Worm (Caenorhabditis elegans) whole organism, late embryonic: ENCODE measurements around the gene fbxb-111.

Source experiments
- C08G9.2 ChIP-seq: sonication (generic microtip); optimal IDR thresholded peaks from 2 replicates; lab custom pipeline; 2016; ENCODE audit warnings: mild to moderate bottlenecking, missing genetic modification characterization, moderate library complexity, missing compliant biosample characterization
- F13H6.1 ChIP-seq: sonication (generic microtip); optimal IDR thresholded peaks from 2 replicates; lab custom pipeline; 2016; ENCODE audit warnings: missing genetic modification characterization, missing compliant biosample characterization
- T23F11.4 ChIP-seq: fragments of 200-800 bp; sonication (Bioruptor generic); optimal IDR thresholded peaks from 2 replicates; lab custom pipeline; 2018; ENCODE audit warnings: mild to moderate bottlenecking, missing genetic modification characterization, missing compliant biosample characterization
- Y22D7AL.16 ChIP-seq: sonication (generic microtip); optimal IDR thresholded peaks from 2 replicates; lab custom pipeline; 2016; ENCODE audit warnings: missing genetic modification characterization, missing compliant biosample characterization
- ceh-14 ChIP-seq: sonication (generic microtip); optimal IDR thresholded peaks from 2 replicates; lab custom pipeline; 2016; ENCODE audit warnings: missing genotype, missing genetic modification characterization, missing compliant biosample characterization
- ceh-18 ChIP-seq: sonication (generic microtip); optimal IDR thresholded peaks from 2 replicates; lab custom pipeline; 2016; ENCODE audit warnings: missing genetic modification characterization, missing compliant biosample characterization
- ceh-19 ChIP-seq: fragments of 200-800 bp; sonication (Bioruptor generic); optimal IDR thresholded peaks from 2 replicates; lab custom pipeline; 2018; ENCODE audit warnings: mild to moderate bottlenecking, missing genetic modification characterization, missing compliant biosample characterization
- ceh-2 ChIP-seq: sonication (generic microtip); optimal IDR thresholded peaks from 2 replicates; lab custom pipeline; 2016; ENCODE audit warnings: missing genotype, missing genetic modification characterization, missing compliant biosample characterization
- ceh-24 ChIP-seq: sonication (generic microtip); optimal IDR thresholded peaks from 2 replicates; lab custom pipeline; 2016; ENCODE audit warnings: mild to moderate bottlenecking, missing genetic modification characterization, missing compliant biosample characterization
- ceh-30 ChIP-seq: fragments of 150-350 bp; optimal IDR thresholded peaks from 2 replicates; lab custom pipeline; 2014; ENCODE audit warnings: missing biosample characterization, missing genetic modification characterization
- ceh-45 ChIP-seq: fragments of 200-800 bp; sonication (Bioruptor generic); IDR thresholded peaks from 2 replicates; pipeline ENCODE4 v1.3.6; 2022; ENCODE audit warnings: missing genetic modification reagents, missing genetic modification characterization, missing compliant biosample characterization
- ceh-48 ChIP-seq: sonication (generic microtip); optimal IDR thresholded peaks from 2 replicates; lab custom pipeline; 2016; ENCODE audit warnings: missing genetic modification characterization, inconsistent platforms, missing compliant biosample characterization
- ceh-6 ChIP-seq: fragments of 200-800 bp; sonication (Bioruptor generic); optimal IDR thresholded peaks from 2 replicates; lab custom pipeline; 2018; ENCODE audit warnings: mild to moderate bottlenecking, missing genetic modification characterization, missing compliant biosample characterization
- dmd-4 ChIP-seq: sonication (generic microtip); optimal IDR thresholded peaks from 2 replicates; lab custom pipeline; 2016; ENCODE audit warnings: borderline replicate concordance, missing genetic modification characterization, missing compliant biosample characterization
- dve-1 ChIP-seq: sonication (generic microtip); optimal IDR thresholded peaks from 2 replicates; lab custom pipeline; 2017; ENCODE audit warnings: antibody characterized with exemption, mild to moderate bottlenecking, missing genetic modification characterization, missing compliant biosample characterization
- elt-4 ChIP-seq: sonication (generic microtip); optimal IDR thresholded peaks from 2 replicates; lab custom pipeline; 2016; ENCODE audit warnings: missing genetic modification characterization, missing compliant biosample characterization
- ets-4 ChIP-seq: sonication (generic microtip); optimal IDR thresholded peaks from 2 replicates; lab custom pipeline; 2016; ENCODE audit warnings: missing genetic modification characterization, missing compliant biosample characterization
- fax-1 ChIP-seq: sonication (generic microtip); optimal IDR thresholded peaks from 2 replicates; lab custom pipeline; 2016; ENCODE audit warnings: missing genotype, missing genetic modification characterization, missing compliant biosample characterization
- gmeb-2 ChIP-seq: sonication (generic microtip); optimal IDR thresholded peaks from 2 replicates; lab custom pipeline; 2016; ENCODE audit warnings: missing genetic modification characterization, inconsistent platforms, missing compliant biosample characterization
- hlh-15 ChIP-seq: sonication (generic microtip); optimal IDR thresholded peaks from 2 replicates; lab custom pipeline; 2016; ENCODE audit warnings: missing genetic modification characterization, missing compliant biosample characterization
- hlh-6 ChIP-seq: sonication (generic microtip); optimal IDR thresholded peaks from 2 replicates; lab custom pipeline; 2016; ENCODE audit warnings: missing genotype, missing genetic modification characterization, missing compliant biosample characterization
- lim-6 ChIP-seq: sonication (generic microtip); optimal IDR thresholded peaks from 2 replicates; lab custom pipeline; 2016; ENCODE audit warnings: missing genetic modification characterization, missing compliant biosample characterization
- lin-11 ChIP-seq: fragments of 200-800 bp; sonication (Bioruptor generic); optimal IDR thresholded peaks from 2 replicates; lab custom pipeline; 2018; ENCODE audit warnings: mild to moderate bottlenecking, missing genetic modification characterization, missing compliant biosample characterization
- madf-2 ChIP-seq: sonication (generic microtip); optimal IDR thresholded peaks from 2 replicates; lab custom pipeline; 2017; ENCODE audit warnings: missing genetic modification characterization, missing compliant biosample characterization
- mec-3 ChIP-seq: sonication (generic microtip); optimal IDR thresholded peaks from 2 replicates; lab custom pipeline; 2016; ENCODE audit warnings: borderline replicate concordance, missing genetic modification characterization, missing compliant biosample characterization
- nfya-1 ChIP-seq: sonication (generic microtip); optimal IDR thresholded peaks from 2 replicates; lab custom pipeline; 2017; ENCODE audit warnings: missing genetic modification characterization, mild to moderate bottlenecking, missing compliant biosample characterization, antibody characterized with exemption, moderate library complexity
- nhr-232 ChIP-seq: sonication (generic microtip); optimal IDR thresholded peaks from 2 replicates; lab custom pipeline; 2016; ENCODE audit warnings: missing genetic modification characterization, missing compliant biosample characterization
- npax-4 ChIP-seq: sonication (generic microtip); optimal IDR thresholded peaks from 2 replicates; lab custom pipeline; 2016; ENCODE audit warnings: missing genetic modification characterization, missing compliant biosample characterization
- odd-2 ChIP-seq: sonication (generic microtip); optimal IDR thresholded peaks from 2 replicates; lab custom pipeline; 2017; ENCODE audit warnings: antibody characterized with exemption, mild to moderate bottlenecking, missing genetic modification characterization, missing compliant biosample characterization
- pag-3 ChIP-seq: sonication (generic microtip); optimal IDR thresholded peaks from 2 replicates; lab custom pipeline; 2016; ENCODE audit warnings: missing compliant biosample characterization, missing genetic modification characterization, borderline replicate concordance
- pax-1 ChIP-seq: fragments of 150-350 bp; optimal IDR thresholded peaks from 2 replicates; lab custom pipeline; 2014; ENCODE audit warnings: missing biosample characterization, missing genetic modification characterization
- pqm-1 ChIP-seq: sonication (generic microtip); optimal IDR thresholded peaks from 2 replicates; lab custom pipeline; 2016; ENCODE audit warnings: missing genetic modification characterization, missing compliant biosample characterization
- rnt-1 ChIP-seq: sonication (generic microtip); optimal IDR thresholded peaks from 2 replicates; lab custom pipeline; 2016; ENCODE audit warnings: missing genetic modification characterization, missing compliant biosample characterization
- tbx-7 ChIP-seq: sonication (generic microtip); optimal IDR thresholded peaks from 2 replicates; lab custom pipeline; 2016; ENCODE audit warnings: missing genotype, missing genetic modification characterization, missing compliant biosample characterization
- ttx-3 ChIP-seq: sonication (generic microtip); optimal IDR thresholded peaks from 2 replicates; lab custom pipeline; 2016; ENCODE audit warnings: missing genetic modification reagents, missing genetic modification characterization, missing compliant biosample characterization
- unc-3 ChIP-seq, 2 experiments: fragments of 200-800 bp in 1 of 2; sonication (Bioruptor generic) in 1 of 2; sonication (generic microtip) in 1 of 2; conservative IDR thresholded peaks in 1 of 2; optimal IDR thresholded peaks in 1 of 2; 2 replicates each; pipeline versions ENCODE4 v1.3.6 to Lab custom; 2016 to 2022; ENCODE audit warnings: missing compliant biosample characterization in 2 of 2, missing genetic modification characterization in 2 of 2, missing genetic modification reagents in 1 of 2
- unc-55 ChIP-seq: sonication (generic microtip); optimal IDR thresholded peaks from 2 replicates; lab custom pipeline; 2017; ENCODE audit warnings: missing biosample characterization, missing genetic modification reagents, missing genetic modification characterization
- zip-5 ChIP-seq: sonication (generic microtip); optimal IDR thresholded peaks from 2 replicates; lab custom pipeline; 2016; ENCODE audit warnings: missing genetic modification characterization, missing compliant biosample characterization
- ztf-16 ChIP-seq: sonication (generic microtip); optimal IDR thresholded peaks from 2 replicates; lab custom pipeline; 2017; ENCODE audit warnings: missing genetic modification characterization, missing compliant biosample characterization

fbxb-111 gene

ce11 chrII:2780804-2781203 is 6.0 kb upstream of the fbxb-111 start:
- TF ChIP-seq ets-4 (tag; lab: Kevin White, UChicago) (no peak), nfya-1 (tag; lab: Kevin White, UChicago) (no peak), ceh-48 (tag; lab: Kevin White, UChicago) (no peak), hlh-6 (no peak), dmd-4 (tag; lab: Kevin White, UChicago) (no peak), unc-3 (GFP tag; conservative IDR thresholded peaks at IDR 0.05; lab: Robert Waterston, UW) (no peak), unc-3 (tag; optimal IDR thresholded peaks at IDR 0.05; lab: Kevin White, UChicago) (no peak), fax-1 (no peak), lim-6 (tag; lab: Kevin White, UChicago) (no peak), ceh-14 (tag; lab: Kevin White, UChicago) (no peak), tbx-7 (no peak), F13H6.1 (no peak), gmeb-2 (tag; lab: Kevin White, UChicago) (no peak), Y22D7AL.16 (tag; lab: Kevin White, UChicago) (no peak), ceh-45 (no peak), T23F11.4 (GFP tag; lab: Kevin White, UChicago) (no peak), ceh-6 (GFP tag; lab: Kevin White, UChicago) (no peak), ceh-2 (tag; lab: Kevin White, UChicago) (no peak)
- TF ChIP-seq, all 69 proteins: peak for 0

ce11 chrII:2779253-2779652 is 4.4 kb upstream of the fbxb-111 start, which contains the start of gene F08D12.3:
F08D12.3 (plus strand) TSS chrII:2779553.
- TF ChIP-seq pax-1 (tag; lab: Kevin White, UChicago) (no peak), ceh-19 (GFP tag; lab: Kevin White, UChicago) (no peak), lin-11 (no peak), elt-4 (tag; lab: Kevin White, UChicago) (no peak), mec-3 (tag; lab: Kevin White, UChicago) (no peak), nhr-232 (tag; lab: Kevin White, UChicago) (no peak), ttx-3 (no peak), hlh-15 (no peak), npax-4 (tag; lab: Kevin White, UChicago) (no peak), zip-5 (tag; lab: Kevin White, UChicago) (no peak), rnt-1 (tag; lab: Kevin White, UChicago) (no peak), C08G9.2 (tag; lab: Kevin White, UChicago) (no peak), ceh-30 (no peak), pqm-1 (tag; lab: Kevin White, UChicago) (no peak), pag-3 (tag; lab: Kevin White, UChicago) (no peak), dve-1 (tag; lab: Kevin White, UChicago) (no peak), ceh-48 (tag; lab: Kevin White, UChicago) (no peak), odd-2 (no peak), madf-2 (tag; lab: Kevin White, UChicago) (no peak)
- TF ChIP-seq, all 69 proteins: peak for 0

ce11 chrII:2777846-2778245 is 3.0 kb upstream of the fbxb-111 start, which contains the start of gene F08D12.4:
F08D12.4 (plus strand) TSS chrII:2778146.
- TF ChIP-seq lim-6 (tag; lab: Kevin White, UChicago) (no peak), ceh-18 (no peak), unc-55 (no peak), ceh-24 (tag; lab: Kevin White, UChicago) (no peak), Y22D7AL.16 (tag; lab: Kevin White, UChicago) (no peak), tbx-7 (no peak), ztf-16 (tag; lab: Kevin White, UChicago) (no peak), fax-1 (no peak)
